Fruit fly (Drosophila melanogaster) whole organism, wandering third instar larva: Measurements from ENCODE around the gene Grip75.

Experiments used
- Abd-B ChIP-seq: fragments of >200 bp; optimal IDR thresholded peaks from 2 replicates; lab custom pipeline; 2017; ENCODE audit warnings: missing biosample characterization, missing genetic modification characterization
- CG32264 ChIP-seq: fragments of 200-800 bp; sonication (Bioruptor generic); optimal IDR thresholded peaks from 2 replicates; lab custom pipeline; 2016; ENCODE audit warnings: missing biosample characterization, missing genetic modification characterization
- CG9705 ChIP-seq: fragments of 200-800 bp; sonication (Bioruptor generic); optimal IDR thresholded peaks from 2 replicates; lab custom pipeline; 2018; ENCODE audit warnings: missing biosample characterization, mild to moderate bottlenecking, missing genetic modification characterization
- CrebA ChIP-seq: fragments of 200-800 bp; sonication (Bioruptor generic); optimal IDR thresholded peaks from 2 replicates; lab custom pipeline; 2016; ENCODE audit warnings: missing biosample characterization, mild to moderate bottlenecking, missing genetic modification characterization, borderline replicate concordance
- Dfd ChIP-seq: fragments of >200 bp; optimal IDR thresholded peaks from 2 replicates; lab custom pipeline; 2017; ENCODE audit warnings: missing biosample characterization, missing genetic modification characterization
- Dif ChIP-seq: fragments of 200-275, 200-300 bp; sonication (Bioruptor generic); optimal IDR thresholded peaks from 2 replicates; lab custom pipeline; 2018; ENCODE audit warnings: missing biosample characterization, missing genetic modification characterization; ENCODE audit not compliant: partially characterized antibody
- GATAd ChIP-seq: sonication (Bioruptor generic); optimal IDR thresholded peaks from 2 replicates; lab custom pipeline; 2016; ENCODE audit warnings: missing biosample characterization, missing genetic modification characterization
- HLH106 ChIP-seq: fragments of 200-800 bp; optimal IDR thresholded peaks from 3 replicates; lab custom pipeline; 2019; ENCODE audit warnings: missing biosample characterization, mild to moderate bottlenecking, missing genetic modification characterization, moderate library complexity
- Hnf4 ChIP-seq: fragments of 200-800 bp; sonication (Bioruptor generic); optimal IDR thresholded peaks from 2 replicates; lab custom pipeline; 2016; ENCODE audit warnings: missing biosample characterization, mild to moderate bottlenecking, missing genetic modification characterization
- Hr78 ChIP-seq: fragments of >200 bp; optimal IDR thresholded peaks from 2 replicates; lab custom pipeline; 2017; ENCODE audit warnings: missing biosample characterization, missing genetic modification characterization
- Hr83 ChIP-seq: fragments of 200-300 bp; sonication (Bioruptor generic); optimal IDR thresholded peaks from 2 replicates; lab custom pipeline; 2016; ENCODE audit warnings: missing biosample characterization, mild to moderate bottlenecking, missing genetic modification characterization, moderate library complexity; ENCODE audit not compliant: poor library complexity, severe bottlenecking
- Jra ChIP-seq: sonication (Bioruptor generic); optimal IDR thresholded peaks from 2 replicates; lab custom pipeline; 2016; ENCODE audit warnings: missing biosample characterization, missing genetic modification characterization
- Mio ChIP-seq: sonication (Bioruptor generic); optimal IDR thresholded peaks from 2 replicates; lab custom pipeline; 2016; ENCODE audit warnings: missing biosample characterization, missing genetic modification characterization
- Myc ChIP-seq: fragments of >200 bp; optimal IDR thresholded peaks from 2 replicates; lab custom pipeline; 2017
- N ChIP-seq: fragments of >200 bp; optimal IDR thresholded peaks from 2 replicates; lab custom pipeline; 2018; ENCODE audit warnings: missing biosample characterization, missing external identifiers, missing genetic modification characterization
- OdsH ChIP-seq: fragments of 200-800 bp; sonication (Bioruptor generic); optimal IDR thresholded peaks from 2 replicates; lab custom pipeline; 2016; ENCODE audit warnings: missing biosample characterization, mild to moderate bottlenecking, missing genetic modification characterization
- Rel ChIP-seq, 2 experiments: fragments of 200-800 bp; sonication (Bioruptor generic) in 1 of 2; optimal IDR thresholded peaks; 2 replicates in 1 of 2; 3 replicates in 1 of 2; lab custom pipeline; 2016 to 2019; ENCODE audit warnings: mild to moderate bottlenecking in 2 of 2, missing biosample characterization in 2 of 2, missing genetic modification characterization in 2 of 2, moderate library complexity in 1 of 2
- Sp1 ChIP-seq: fragments of 200-800 bp; sonication (Bioruptor generic); optimal IDR thresholded peaks from 3 replicates; lab custom pipeline; 2019; ENCODE audit warnings: missing biosample characterization, mild to moderate bottlenecking, missing genetic modification characterization, moderate library complexity
- Vsx2 ChIP-seq: fragments of 200-300, 225-300 bp; sonication (Bioruptor generic); optimal IDR thresholded peaks from 2 replicates; lab custom pipeline; 2018; ENCODE audit warnings: missing biosample characterization, missing genetic modification characterization; ENCODE audit not compliant: partially characterized antibody
- br ChIP-seq: fragments of 200-800 bp; sonication (Bioruptor generic); optimal IDR thresholded peaks from 2 replicates; lab custom pipeline; 2016; ENCODE audit warnings: missing biosample characterization, missing genetic modification characterization
- brk ChIP-seq: fragments of 200-800 bp; sonication (Bioruptor generic); optimal IDR thresholded peaks from 2 replicates; lab custom pipeline; 2016; ENCODE audit warnings: missing biosample characterization, mild to moderate bottlenecking, missing genetic modification characterization
- dl ChIP-seq, 2 experiments: fragments of 175-275, 200-275 bp in 1 of 2; fragments of 200-275 bp in 1 of 2; sonication (Bioruptor generic); optimal IDR thresholded peaks; lab custom pipeline; 2018; ENCODE audit warnings: mild to moderate bottlenecking in 2 of 2, missing biosample characterization in 2 of 2, missing genetic modification characterization in 2 of 2, moderate library complexity in 2 of 2; ENCODE audit not compliant: partially characterized antibody in 2 of 2, insufficient read depth in 1 of 2
- dmrt93B ChIP-seq: fragments of 200-800 bp; sonication (Bioruptor generic); optimal IDR thresholded peaks from 2 replicates; lab custom pipeline; 2018; ENCODE audit warnings: missing biosample characterization, mild to moderate bottlenecking, missing genetic modification characterization
- dsf ChIP-seq: sonication (Bioruptor generic); optimal IDR thresholded peaks from 2 replicates; lab custom pipeline; 2016; ENCODE audit warnings: missing biosample characterization, missing genetic modification characterization, borderline replicate concordance
- ey ChIP-seq: fragments of 200-800 bp; sonication (Bioruptor generic); optimal IDR thresholded peaks from 2 replicates; lab custom pipeline; 2016; ENCODE audit warnings: missing biosample characterization, missing genetic modification characterization
- foxo ChIP-seq, 2 experiments: fragments of 200-800 bp; sonication (Bioruptor generic); optimal IDR thresholded peaks; 2 replicates in 1 of 2; 3 replicates in 1 of 2; lab custom pipeline; 2016 to 2017; ENCODE audit warnings: missing biosample characterization in 2 of 2, missing genetic modification characterization in 2 of 2
- fru ChIP-seq: fragments of 200-800 bp; sonication (Bioruptor generic); optimal IDR thresholded peaks from 3 replicates; lab custom pipeline; 2016; ENCODE audit warnings: missing biosample characterization, mild to moderate bottlenecking, missing genetic modification characterization
- h ChIP-seq: fragments of 200-800 bp; sonication (Bioruptor generic); optimal IDR thresholded peaks from 3 replicates; lab custom pipeline; 2016; ENCODE audit warnings: missing biosample characterization, mild to moderate bottlenecking, missing genetic modification characterization
- jim ChIP-seq: fragments of 175-275, 200-325 bp; sonication (Bioruptor generic); optimal IDR thresholded peaks from 2 replicates; lab custom pipeline; 2016; ENCODE audit warnings: missing biosample characterization, mild to moderate bottlenecking, missing genetic modification characterization
- lola ChIP-seq: fragments of >200 bp; optimal IDR thresholded peaks from 2 replicates; lab custom pipeline; 2017; ENCODE audit warnings: missing biosample characterization, missing genetic modification characterization
- pan ChIP-seq: fragments of >200 bp; optimal IDR thresholded peaks from 2 replicates; lab custom pipeline; 2017
- psq ChIP-seq: fragments of 200-800 bp; sonication (Bioruptor generic); optimal IDR thresholded peaks from 3 replicates; lab custom pipeline; 2017; ENCODE audit warnings: missing biosample characterization, mild to moderate bottlenecking, missing genetic modification characterization, moderate library complexity
- rgr ChIP-seq: fragments of 200-800 bp; sonication (Bioruptor generic); optimal IDR thresholded peaks from 3 replicates; lab custom pipeline; 2016; ENCODE audit warnings: missing biosample characterization, mild to moderate bottlenecking, missing genetic modification characterization
- sage ChIP-seq: fragments of 200-800 bp; sonication (Bioruptor generic); optimal IDR thresholded peaks from 2 replicates; lab custom pipeline; 2016; ENCODE audit warnings: missing biosample characterization, mild to moderate bottlenecking, missing genetic modification characterization
- sv ChIP-seq: fragments of 200-800 bp; sonication (Bioruptor generic); optimal IDR thresholded peaks from 3 replicates; lab custom pipeline; 2016; ENCODE audit warnings: missing biosample characterization, missing genetic modification characterization
- tai ChIP-seq: sonication (Bioruptor generic); optimal IDR thresholded peaks from 2 replicates; lab custom pipeline; 2016; ENCODE audit warnings: missing biosample characterization, missing genetic modification characterization
- usp ChIP-seq: fragments of >200 bp; optimal IDR thresholded peaks from 2 replicates; lab custom pipeline; 2017; ENCODE audit warnings: missing biosample characterization, missing genetic modification characterization
- woc ChIP-seq: sonication (Bioruptor generic); optimal IDR thresholded peaks from 2 replicates; lab custom pipeline; 2016; ENCODE audit warnings: missing biosample characterization, mild to moderate bottlenecking, missing genetic modification characterization

The Grip75 gene

DNA sequence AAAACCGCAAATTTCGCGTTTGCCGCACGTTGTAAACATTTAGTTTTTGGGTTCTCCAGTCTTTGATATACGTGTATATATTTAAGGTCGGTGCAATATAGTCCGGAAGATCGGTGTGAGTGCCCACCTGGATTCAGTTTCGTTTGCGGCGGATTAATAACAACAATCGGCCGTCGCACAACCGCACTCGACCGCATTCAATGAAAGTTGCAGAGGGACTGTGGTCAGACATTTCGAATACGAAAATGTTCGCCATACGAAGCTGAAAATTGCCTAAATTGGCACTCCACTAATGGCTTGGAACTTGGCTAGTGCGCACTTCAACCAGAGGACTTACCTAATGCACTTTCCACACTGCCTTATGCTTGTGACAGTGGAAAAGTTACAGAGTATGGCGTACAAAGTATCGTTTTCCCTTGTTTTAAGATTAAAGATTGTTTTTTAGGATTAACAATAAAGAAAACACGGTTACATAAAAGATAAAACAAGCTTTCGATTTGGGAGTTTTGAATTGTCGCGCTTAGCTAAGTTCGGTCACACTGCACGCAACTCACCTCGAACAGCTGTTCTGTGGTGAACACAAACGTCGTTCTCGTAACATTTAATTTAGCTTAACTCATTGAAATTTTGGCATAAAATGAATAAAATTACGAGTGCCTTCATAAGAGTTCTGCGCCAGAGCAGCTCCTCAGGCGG lies 23.6 kb downstream of the Grip75 start, which contains the start of the genes Myo31DF and CG6094:
Gene Myo31DF, minus strand, starts transcription at position 223 of the 696 bp plus-strand sequence.
Gene CG6094, plus strand, starts transcription at position 525 of the 696 bp plus-strand sequence.
- TF ChIP-seq Jra (peak; percentile 45), CG9705 (GFP tag; lab: Kevin White, UChicago) (no peak), rgr (GFP tag; lab: Kevin White, UChicago) (peak; percentile 29), psq (GFP tag; lab: Kevin White, UChicago) (peak; percentile 16), Hr83 (GFP tag; lab: Kevin White, UChicago) (no peak), OdsH (GFP tag; lab: Kevin White, UChicago) (no peak), ey (GFP tag; lab: Kevin White, UChicago) (no peak), Vsx2 (GFP tag; lab: Kevin White, UChicago) (no peak), tai (GFP tag; lab: Kevin White, UChicago) (no peak), lola (GFP tag; lab: Kevin White, UChicago) (no peak), br (GFP tag; lab: Kevin White, UChicago) (peak; percentile 39), dl (GFP tag; optimal IDR thresholded peaks at IDR 0.05; lab: Kevin White, UChicago; ENCODE audit: insufficient read depth in 1 of 2, partially characterized antibody in 2 of 2) (no peak), HLH106 (tag; lab: Kevin White, UChicago) (peak; percentile 26), Myc (lab: Kevin White, UChicago) (peak; percentile 93), usp (GFP tag; lab: Kevin White, UChicago) (no peak), Hnf4 (peak; percentile 48), Dfd (GFP tag; lab: Kevin White, UChicago) (no peak), GATAd (GFP tag; lab: Kevin White, UChicago) (no peak), foxo (GFP tag; optimal IDR thresholded peaks at IDR 0.05; lab: Kevin White, UChicago) (peak in 1 of 2 experiments; percentile 25), CG32264 (no peak), pan (lab: Kevin White, UChicago) (no peak), woc (GFP tag; lab: Kevin White, UChicago) (no peak), Hr78 (GFP tag; lab: Kevin White, UChicago) (no peak), CrebA (GFP tag; lab: Kevin White, UChicago) (no peak), dmrt93B (GFP tag; lab: Kevin White, UChicago) (no peak), Mio (GFP tag; lab: Kevin White, UChicago) (no peak), brk (no peak), h (no peak), N (GFP tag; lab: Kevin White, UChicago) (peak; percentile 89), fru (no peak), Dif (GFP tag; lab: Kevin White, UChicago) (peak; percentile 33), sage (GFP tag; lab: Kevin White, UChicago) (no peak), sv (no peak), dsf (GFP tag; lab: Kevin White, UChicago) (no peak), Rel (GFP tag; optimal IDR thresholded peaks at IDR 0.05; lab: Kevin White, UChicago) (no peak), Rel (tag; optimal IDR thresholded peaks at IDR 0.05; lab: Kevin White, UChicago) (peak; percentile 23), jim (peak; percentile 64), Sp1 (GFP tag; lab: Kevin White, UChicago) (peak; percentile 0), Abd-B (GFP tag; lab: Kevin White, UChicago) (peak; percentile 72)

DNA sequence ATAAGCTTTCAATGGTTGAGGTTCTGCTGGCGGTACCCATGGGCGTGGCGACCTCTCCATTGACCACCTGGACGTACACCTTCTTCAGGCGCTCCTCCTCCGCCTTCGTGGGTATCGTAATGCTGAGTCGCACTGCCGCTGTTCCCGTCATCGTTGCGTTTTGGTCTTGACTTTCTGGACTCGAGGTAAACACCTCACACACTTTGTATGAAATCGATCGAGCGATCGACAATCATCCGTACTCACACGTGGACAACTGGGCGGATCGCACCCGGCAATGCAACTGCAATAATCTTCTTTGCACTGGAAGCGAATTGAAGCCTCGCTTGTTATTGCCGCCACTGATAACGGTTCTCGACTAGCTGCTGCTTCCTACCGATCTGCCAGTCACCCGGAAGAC lies 27.0 kb downstream of the Grip75 start, which contains the start of gene CG7384:
Gene CG7384, minus strand, starts transcription at position 366 of the 400 bp plus-strand sequence.
- TF ChIP-seq woc (GFP tag; lab: Kevin White, UChicago): no peak
- TF ChIP-seq N (GFP tag; lab: Kevin White, UChicago): no peak
- no peak for TF ChIP-seq dsf (GFP tag; lab: Kevin White, UChicago)
- no peak for TF ChIP-seq Dif (GFP tag; lab: Kevin White, UChicago)
- no peak for TF ChIP-seq HLH106 (tag; lab: Kevin White, UChicago)
- no peak for TF ChIP-seq Rel (GFP tag; optimal IDR thresholded peaks at IDR 0.05; lab: Kevin White, UChicago)
- TF ChIP-seq Rel (tag; optimal IDR thresholded peaks at IDR 0.05; lab: Kevin White, UChicago): peak; percentile 87
